Worm (Caenorhabditis elegans) whole organism, L3 larva: ENCODE data around the gene cex-2.

ENCODE experiments used
- R02D3.7 ChIP-seq: fragments of 150-350 bp; optimal IDR thresholded peaks from 2 replicates; lab custom pipeline; 2014; ENCODE audit warnings: missing biosample characterization, missing genetic modification characterization
- ZK546.5 ChIP-seq: sonication (generic microtip); optimal IDR thresholded peaks from 2 replicates; lab custom pipeline; 2017; ENCODE audit warnings: missing biosample characterization, missing genetic modification characterization
- aly-2 ChIP-seq: fragments of 150-350 bp; optimal IDR thresholded peaks from 2 replicates; lab custom pipeline; 2014; ENCODE audit warnings: missing biosample characterization, missing genetic modification characterization
- ama-1 ChIP-seq: fragments of 150-350 bp; optimal IDR thresholded peaks from 2 replicates; lab custom pipeline; 2018
- ceh-82 ChIP-seq: fragments of 150-350 bp; optimal IDR thresholded peaks from 2 replicates; lab custom pipeline; 2014; ENCODE audit warnings: missing biosample characterization, missing genetic modification characterization
- daf-12 ChIP-seq: fragments of 150-350 bp; optimal IDR thresholded peaks from 2 replicates; lab custom pipeline; 2014; ENCODE audit warnings: missing biosample characterization, missing genetic modification reagents, missing genetic modification characterization
- egl-27 ChIP-seq: sonication (generic microtip); optimal IDR thresholded peaks from 4 replicates; lab custom pipeline; 2017; ENCODE audit warnings: missing biosample characterization, missing genetic modification reagents, missing genetic modification characterization
- egl-5 ChIP-seq: fragments of 150-350 bp; optimal IDR thresholded peaks from 2 replicates; lab custom pipeline; 2017; ENCODE audit warnings: missing biosample characterization, missing genetic modification reagents, missing genetic modification characterization, inconsistent platforms
- elt-1 ChIP-seq: fragments of 150-350 bp; optimal IDR thresholded peaks from 2 replicates; lab custom pipeline; 2014; ENCODE audit warnings: missing biosample characterization, missing genetic modification characterization
- elt-2 ChIP-seq: sonication (generic microtip); optimal IDR thresholded peaks from 2 replicates; lab custom pipeline; 2016; ENCODE audit warnings: missing genetic modification reagents, mild to moderate bottlenecking, missing genetic modification characterization, missing compliant biosample characterization
- elt-3 ChIP-seq, 3 experiments: fragments of 150-350 bp in 1 of 3; sonication (generic microtip) in 2 of 3; optimal IDR thresholded peaks; 2 replicates in 2 of 3; 4 replicates in 1 of 3; lab custom pipeline; 2014 to 2017; ENCODE audit warnings: missing biosample characterization in 3 of 3, missing genetic modification characterization in 3 of 3
- eor-1 ChIP-seq, 2 experiments: fragments of 150-350 bp; optimal IDR thresholded peaks; 2 replicates each; lab custom pipeline; 2014 to 2018; ENCODE audit warnings: missing biosample characterization in 2 of 2, missing genetic modification characterization in 2 of 2
- fkh-10 ChIP-seq: sonication (generic microtip); optimal IDR thresholded peaks from 2 replicates; lab custom pipeline; 2017; ENCODE audit warnings: missing biosample characterization, missing genetic modification reagents, missing genetic modification characterization
- fkh-2 ChIP-seq: fragments of 150-350 bp; optimal IDR thresholded peaks from 2 replicates; lab custom pipeline; 2014; ENCODE audit warnings: missing biosample characterization, missing genetic modification reagents, missing genetic modification characterization
- fos-1 ChIP-seq: fragments of 150-350 bp; optimal IDR thresholded peaks from 2 replicates; lab custom pipeline; 2014; ENCODE audit warnings: missing biosample characterization, missing genetic modification characterization
- jun-1 ChIP-seq: fragments of 150-350 bp; optimal IDR thresholded peaks from 2 replicates; lab custom pipeline; 2014; ENCODE audit warnings: missing biosample characterization, missing genetic modification reagents, missing genetic modification characterization
- lin-15B ChIP-seq: fragments of 150-350 bp; optimal IDR thresholded peaks from 2 replicates; lab custom pipeline; 2014; ENCODE audit warnings: missing biosample characterization, missing genetic modification characterization
- lin-39 ChIP-seq: fragments of 150-350 bp; optimal IDR thresholded peaks from 2 replicates; lab custom pipeline; 2018; ENCODE audit warnings: missing biosample characterization, missing genetic modification reagents, missing genetic modification characterization
- lsy-12 ChIP-seq: sonication (generic microtip); optimal IDR thresholded peaks from 2 replicates; lab custom pipeline; 2016; ENCODE audit warnings: mild to moderate bottlenecking, missing genetic modification characterization, missing compliant biosample characterization
- mdl-1 ChIP-seq: fragments of 150-350 bp; optimal IDR thresholded peaks from 2 replicates; lab custom pipeline; 2014; ENCODE audit warnings: missing biosample characterization, missing genetic modification characterization
- mml-1 ChIP-seq: fragments of 150-350 bp; sonication (generic microtip); optimal IDR thresholded peaks from 3 replicates; lab custom pipeline; 2014; ENCODE audit warnings: missing biosample characterization, missing genetic modification characterization
- nhr-11 ChIP-seq: fragments of 150-350 bp; optimal IDR thresholded peaks from 2 replicates; lab custom pipeline; 2014; ENCODE audit warnings: missing biosample characterization, missing genetic modification characterization
- nhr-12 ChIP-seq: fragments of 150-350 bp; optimal IDR thresholded peaks from 2 replicates; lab custom pipeline; 2014; ENCODE audit warnings: missing biosample characterization, missing genetic modification characterization
- nhr-237 ChIP-seq: fragments of 150-350 bp; optimal IDR thresholded peaks from 2 replicates; lab custom pipeline; 2014; ENCODE audit warnings: missing biosample characterization, missing genetic modification characterization
- nhr-25 ChIP-seq: sonication (generic microtip); optimal IDR thresholded peaks from 2 replicates; lab custom pipeline; 2017; ENCODE audit warnings: missing biosample characterization, missing genetic modification characterization
- nhr-28 ChIP-seq: fragments of 150-350 bp; optimal IDR thresholded peaks from 2 replicates; lab custom pipeline; 2014; ENCODE audit warnings: missing biosample characterization, missing genetic modification characterization
- nhr-43 ChIP-seq: sonication (generic microtip); optimal IDR thresholded peaks from 2 replicates; lab custom pipeline; 2016; ENCODE audit warnings: mild to moderate bottlenecking, missing genetic modification characterization, missing compliant biosample characterization; ENCODE audit not compliant: poor library complexity, severe bottlenecking
- nhr-76 ChIP-seq: fragments of 150-350 bp; sonication (generic microtip); optimal IDR thresholded peaks from 5 replicates; lab custom pipeline; 2014; ENCODE audit warnings: missing biosample characterization, missing genetic modification characterization
- nhr-77 ChIP-seq: fragments of 150-350 bp; optimal IDR thresholded peaks from 2 replicates; lab custom pipeline; 2014; ENCODE audit warnings: missing biosample characterization, missing genetic modification characterization
- pha-4 ChIP-seq: fragments of 150-350 bp; optimal IDR thresholded peaks from 2 replicates; lab custom pipeline; 2014; ENCODE audit warnings: missing biosample characterization, missing genetic modification reagents, missing genetic modification characterization
- pqm-1 ChIP-seq: fragments of 150-350 bp; optimal IDR thresholded peaks from 2 replicates; lab custom pipeline; 2017; ENCODE audit warnings: missing biosample characterization, missing genetic modification characterization, inconsistent platforms
- sea-2 ChIP-seq: fragments of 150-350 bp; sonication (generic microtip); optimal IDR thresholded peaks from 4 replicates; lab custom pipeline; 2014; ENCODE audit warnings: missing biosample characterization, missing genetic modification reagents, missing genetic modification characterization
- skn-1 ChIP-seq: fragments of 150-350 bp; optimal IDR thresholded peaks from 2 replicates; lab custom pipeline; 2014; ENCODE audit warnings: missing biosample characterization, missing genetic modification characterization
- snpc-4 ChIP-seq: fragments of 150-350 bp; optimal IDR thresholded peaks from 2 replicates; lab custom pipeline; 2014; ENCODE audit warnings: missing biosample characterization, missing genetic modification characterization
- tbx-2 ChIP-seq: sonication (generic microtip); optimal IDR thresholded peaks from 2 replicates; lab custom pipeline; 2016; ENCODE audit warnings: mild to moderate bottlenecking, missing genetic modification characterization, missing compliant biosample characterization
- unc-39 ChIP-seq: sonication (generic microtip); optimal IDR thresholded peaks from 4 replicates; lab custom pipeline; 2017; ENCODE audit warnings: missing biosample characterization, missing genetic modification characterization
- unc-62 ChIP-seq: fragments of 150-350 bp; sonication (generic microtip); optimal IDR thresholded peaks from 4 replicates; lab custom pipeline; 2014; ENCODE audit warnings: missing biosample characterization, missing genetic modification reagents, missing genetic modification characterization
- zag-1 ChIP-seq: fragments of 150-350 bp; optimal IDR thresholded peaks from 2 replicates; lab custom pipeline; 2014; ENCODE audit warnings: missing biosample characterization, missing genetic modification characterization
- ztf-11 ChIP-seq: fragments of 150-350 bp; optimal IDR thresholded peaks from 2 replicates; lab custom pipeline; 2014; ENCODE audit warnings: missing biosample characterization, missing genetic modification characterization
- ztf-4 ChIP-seq: fragments of 150-350 bp; optimal IDR thresholded peaks from 2 replicates; lab custom pipeline; 2014; ENCODE audit warnings: missing biosample characterization, missing genetic modification characterization

The cex-2 gene

ce11 chrII:7808950-7809349 is 26.3 kb downstream of the cex-2 start (continued):
- peak; percentile 20 for TF ChIP-seq lsy-12 (tag; lab: Kevin White, UChicago)
- TF ChIP-seq tbx-2 (tag; lab: Kevin White, UChicago) = no peak
- no peak for TF ChIP-seq R02D3.7 (tag; lab: Kevin White, UChicago)
- TF ChIP-seq nhr-11 (tag; lab: Kevin White, UChicago) = no peak
- no peak for TF ChIP-seq fkh-10 (GFP tag; lab: Kevin White, UChicago)
- no peak for TF ChIP-seq nhr-77 (tag; lab: Kevin White, UChicago)
- no peak for TF ChIP-seq sea-2 (GFP tag; lab: Kevin White, UChicago)
- no peak for TF ChIP-seq skn-1 (tag; lab: Kevin White, UChicago)
- TF ChIP-seq aly-2 (tag; lab: Kevin White, UChicago) = no peak
- no peak for TF ChIP-seq egl-5 (tag; lab: Kevin White, UChicago)
- no peak for TF ChIP-seq ztf-11
- TF ChIP-seq pha-4 (tag; lab: Kevin White, UChicago) = peak; percentile 13
- no peak for TF ChIP-seq eor-1 (tag; optimal IDR thresholded peaks at IDR 0.05; lab: Kevin White, UChicago)
- no peak for TF ChIP-seq nhr-28 (tag; lab: Kevin White, UChicago)
- no peak for TF ChIP-seq nhr-12 (tag; lab: Kevin White, UChicago)
- TF ChIP-seq ceh-82 (tag; lab: Kevin White, UChicago) = no peak
- no peak for TF ChIP-seq elt-3 (tag; optimal IDR thresholded peaks at IDR 0.05; lab: Kevin White, UChicago)
- TF ChIP-seq zag-1 = no peak
- TF ChIP-seq pqm-1 (tag; lab: Kevin White, UChicago) = peak; percentile 92
- TF ChIP-seq mdl-1 (tag; lab: Kevin White, UChicago) = no peak
- no peak for TF ChIP-seq fkh-2 (tag; lab: Kevin White, UChicago)
- TF ChIP-seq daf-12 (tag; lab: Kevin White, UChicago) = no peak
- peak; percentile 7 for TF ChIP-seq nhr-43 (tag; lab: Kevin White, UChicago)
- TF ChIP-seq unc-39 (tag; lab: Kevin White, UChicago) = no peak
- peak; percentile 2 for TF ChIP-seq unc-62 (GFP tag; lab: Kevin White, UChicago)

- peak; percentile 39 for TF ChIP-seq nhr-43 (tag; lab: Kevin White, UChicago)
- TF ChIP-seq elt-1 (tag; lab: Kevin White, UChicago) = peak; percentile 87
- TF ChIP-seq lsy-12 (tag; lab: Kevin White, UChicago) = no peak
- TF ChIP-seq nhr-25 (tag; lab: Kevin White, UChicago) = peak; percentile 64
- no peak for TF ChIP-seq egl-27
Measured at ce11 chrII:7808153-7808552, 27.1 kb downstream of the cex-2 start.

- no peak for TF ChIP-seq fos-1
- peak; percentile 25 for TF ChIP-seq lin-39 (tag; lab: Kevin White, UChicago)
- peak; percentile 82 for TF ChIP-seq nhr-25 (tag; lab: Kevin White, UChicago)
Measured at ce11 chrII:7806872-7807271, 28.3 kb downstream of the cex-2 start.

ce11 chrII:7806054-7806453 is 29.2 kb downstream of the cex-2 start:
- TF ChIP-seq nhr-237 = no peak
- TF ChIP-seq nhr-28 (tag; lab: Kevin White, UChicago) = no peak
- TF ChIP-seq egl-27 = no peak
- TF ChIP-seq snpc-4 = no peak
- TF ChIP-seq pqm-1 (tag; lab: Kevin White, UChicago) = no peak
- no peak for TF ChIP-seq eor-1 (tag; optimal IDR thresholded peaks at IDR 0.05; lab: Kevin White, UChicago)
- TF ChIP-seq ama-1 (lab: Kevin White, UChicago) = no peak
- TF ChIP-seq ZK546.5 (tag; lab: Kevin White, UChicago) = no peak
- no peak for TF ChIP-seq sea-2 (GFP tag; lab: Kevin White, UChicago)
- TF ChIP-seq nhr-43 (tag; lab: Kevin White, UChicago) = no peak
- no peak for TF ChIP-seq jun-1
- no peak for TF ChIP-seq ztf-4 (tag; lab: Kevin White, UChicago)
- no peak for TF ChIP-seq skn-1 (tag; lab: Kevin White, UChicago)
- TF ChIP-seq elt-3 (tag; optimal IDR thresholded peaks at IDR 0.05; lab: Kevin White, UChicago) = no peak
- TF ChIP-seq nhr-76 (tag; lab: Kevin White, UChicago) = no peak
- no peak for TF ChIP-seq mml-1 (tag; lab: Kevin White, UChicago)
- no peak for TF ChIP-seq elt-2 (tag; lab: Kevin White, UChicago)
- no peak for TF ChIP-seq daf-12 (tag; lab: Kevin White, UChicago)
- no peak for TF ChIP-seq lin-15B (tag; lab: Kevin White, UChicago)
- TF ChIP-seq, all 47 proteins: peak for 0
